Fruit fly (Drosophila melanogaster): ENCODE results near the gene CG33298.
A peak's percentile ranks its signal among the peaks of the same experiment; 100 is the strongest.

CG33298 gene

dm6 chr2L:9564527-9564926, 69.3 kb downstream of the CG33298 start:
- TF ChIP-seq CG7368 (GFP tag; optimal IDR thresholded peaks at IDR 0.05) (no peak), Hr4 (GFP tag; optimal IDR thresholded peaks at IDR 0.05) (peak; percentile 76), Sox14 (GFP tag; optimal IDR thresholded peaks at IDR 0.05) (no peak), CG8632 (GFP tag; optimal IDR thresholded peaks at IDR 0.05) (peak; percentile 15), lz (GFP tag; optimal IDR thresholded peaks at IDR 0.05) (peak; percentile 8), OdsH (GFP tag; optimal IDR thresholded peaks at IDR 0.05) (no peak), CG9139 (GFP tag; optimal IDR thresholded peaks at IDR 0.05) (no peak), CG6854 (GFP tag; optimal IDR thresholded peaks at IDR 0.05) (no peak), topi (GFP tag; optimal IDR thresholded peaks at IDR 0.05) (peak; percentile 29), CG11294 (GFP tag; IDR thresholded peaks at IDR 0.05) (peak; percentile 54; the same call in 1 of the 2 replicates), pdm3 (GFP tag; optimal IDR thresholded peaks at IDR 0.05) (peak; percentile 44), CG31627 (GFP tag; optimal IDR thresholded peaks at IDR 0.05) (no peak), CG34406 (GFP tag; optimal IDR thresholded peaks at IDR 0.05) (peak; percentile 13), CG11762 (GFP tag; optimal IDR thresholded peaks at IDR 0.05; ENCODE audit: insufficient read depth) (peak; percentile 13), CG8319 (GFP tag; optimal IDR thresholded peaks at IDR 0.05) (no peak), CG8119 (GFP tag; IDR thresholded peaks at IDR 0.05) (peak; percentile 84), CG15336 (GFP tag; IDR thresholded peaks at IDR 0.05) (peak; percentile 85), CG3919 (GFP tag; optimal IDR thresholded peaks at IDR 0.05) (peak; percentile 37), achi (GFP tag; optimal IDR thresholded peaks at IDR 0.05) (peak; percentile 67), CG10669 (GFP tag; optimal IDR thresholded peaks at IDR 0.05) (peak; percentile 14), Sox102F (GFP tag; optimal IDR thresholded peaks at IDR 0.05) (no peak), CG3032 (tag; optimal IDR thresholded peaks at IDR 0.05) (peak; percentile 24), Eip78C (GFP tag) (peak; percentile 61), CG4318 (GFP tag; optimal IDR thresholded peaks at IDR 0.05) (peak; percentile 64), Gug (GFP tag; IDR thresholded peaks at IDR 0.05) (peak; percentile 68), Eip75B (GFP tag; optimal IDR thresholded peaks at IDR 0.05) (peak; percentile 15), vri (GFP tag; optimal IDR thresholded peaks at IDR 0.05) (no peak), fd59A (GFP tag; optimal IDR thresholded peaks at IDR 0.05) (no peak), Hr39 (GFP tag; optimal IDR thresholded peaks at IDR 0.05) (no peak), CG1621 (tag; optimal IDR thresholded peaks at IDR 0.05) (no peak), Ets21C (GFP tag; optimal IDR thresholded peaks at IDR 0.05) (no peak), svp (GFP tag) (no peak), CG11902 (GFP tag; optimal IDR thresholded peaks at IDR 0.05) (no peak), fd85E (GFP tag; optimal IDR thresholded peaks at IDR 0.05) (no peak), salr (GFP tag; optimal IDR thresholded peaks at IDR 0.05) (peak in 1 of 2 experiments; percentile 62), Met (GFP tag; optimal IDR thresholded peaks at IDR 0.05) (peak; percentile 24), dac (GFP tag; optimal IDR thresholded peaks at IDR 0.05) (peak; percentile 27), CG32006 (GFP tag; optimal IDR thresholded peaks at IDR 0.05) (peak; percentile 80), CG10631 (GFP tag; optimal IDR thresholded peaks at IDR 0.05) (peak; percentile 50), Sox15 (GFP tag; optimal IDR thresholded peaks at IDR 0.05) (no peak), esn (GFP tag; optimal IDR thresholded peaks at IDR 0.05) (peak; percentile 41), fkh (GFP tag; optimal IDR thresholded peaks at IDR 0.05) (no peak), acj6 (GFP tag; optimal IDR thresholded peaks at IDR 0.05) (peak; percentile 32), Lpt (GFP tag; optimal IDR thresholded peaks at IDR 0.05) (peak; percentile 68), Eip93F (GFP tag; optimal IDR thresholded peaks at IDR 0.05) (no peak), cyc (GFP tag; optimal IDR thresholded peaks at IDR 0.05) (peak; percentile 2), CG16779 (tag; optimal IDR thresholded peaks at IDR 0.05) (no peak), Hr38 (GFP tag; optimal IDR thresholded peaks at IDR 0.05) (no peak), CG6276 (GFP tag; optimal IDR thresholded peaks at IDR 0.05) (peak; percentile 76), CG6792 (GFP tag; optimal IDR thresholded peaks at IDR 0.05) (no peak), net (GFP tag; optimal IDR thresholded peaks at IDR 0.05) (peak; percentile 31), dsx (GFP tag; optimal IDR thresholded peaks at IDR 0.05; ENCODE audit: poor library complexity, severe bottlenecking) (no peak), ss (GFP tag; optimal IDR thresholded peaks at IDR 0.05) (no peak)

Data from whole organism, prepupa.